Fruit fly (Drosophila melanogaster) whole organism: Measurements from ENCODE around the gene CG13043.

ENCODE experiments used
- Dll ChIP-seq: fragments of >200 bp; optimal IDR thresholded peaks from 2 replicates; lab custom pipeline; 2017
- pan ChIP-seq: fragments of >200 bp; optimal IDR thresholded peaks from 2 replicates; lab custom pipeline; 2017
- usp ChIP-seq: fragments of >200 bp; optimal IDR thresholded peaks from 2 replicates; lab custom pipeline; 2017; ENCODE audit warnings: missing biosample characterization, missing genetic modification characterization, mixed read lengths

DNA sequence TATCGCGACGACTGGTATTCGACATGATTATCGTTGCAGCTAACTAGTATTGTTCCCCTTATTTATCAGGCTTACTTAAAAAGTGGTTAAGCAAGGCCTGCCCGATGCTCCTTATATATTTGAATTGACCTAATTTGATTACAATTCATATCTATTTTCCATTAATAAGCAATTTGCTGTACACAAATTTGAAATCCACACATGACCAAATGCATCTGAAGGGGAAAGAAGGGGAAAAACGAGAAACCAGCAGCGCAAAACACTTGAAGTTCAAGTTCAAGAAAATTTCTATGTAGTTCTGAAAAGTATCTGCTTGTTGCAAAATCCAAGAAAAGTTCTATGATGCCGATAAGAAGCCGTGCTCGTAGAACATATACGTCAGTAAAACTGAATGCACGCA is 21.0 kb upstream of the CG13043 start, which contains the start of the genes CG13040 and CG13039:
- no peak for TF ChIP-seq usp
- TF ChIP-seq pan (lab: Kevin White, UChicago): no peak
- no peak for TF ChIP-seq Dll
